Worm (Caenorhabditis elegans): ENCODE results near the gene T12A2.21.

ce11 chrIII:6265911-6266310 is 29.4 kb upstream of the T12A2.21 start, which contains the start of gene srg-6:
- no peak for TF ChIP-seq nhr-23 (tag; optimal IDR thresholded peaks at IDR 0.05)
- TF ChIP-seq R02D3.7 (tag; optimal IDR thresholded peaks at IDR 0.05) = no peak
